Worm (Caenorhabditis elegans) whole organism, late embryonic: Measurements from ENCODE around the gene F55D10.4.

Experiments
- C08G9.2 ChIP-seq: sonication (generic microtip); optimal IDR thresholded peaks from 2 replicates; lab custom pipeline; 2016; ENCODE audit warnings: mild to moderate bottlenecking, missing genetic modification characterization, moderate library complexity, missing compliant biosample characterization
- C38D4.7 ChIP-seq: fragments of 200-800 bp; sonication (Bioruptor generic); optimal IDR thresholded peaks from 2 replicates; lab custom pipeline; 2018; ENCODE audit warnings: mild to moderate bottlenecking, missing genetic modification characterization, moderate library complexity, missing compliant biosample characterization
- F13H6.1 ChIP-seq: sonication (generic microtip); optimal IDR thresholded peaks from 2 replicates; lab custom pipeline; 2016; ENCODE audit warnings: missing genetic modification characterization, missing compliant biosample characterization
- K09A11.1 ChIP-seq: sonication (generic microtip); optimal IDR thresholded peaks from 2 replicates; lab custom pipeline; 2017; ENCODE audit warnings: antibody characterized with exemption, mild to moderate bottlenecking, missing genetic modification characterization, missing compliant biosample characterization; ENCODE audit not compliant: insufficient read depth
- Y22D7AL.16 ChIP-seq: sonication (generic microtip); optimal IDR thresholded peaks from 2 replicates; lab custom pipeline; 2016; ENCODE audit warnings: missing genetic modification characterization, missing compliant biosample characterization
- ama-1 ChIP-seq: fragments of 150-350 bp; optimal IDR thresholded peaks from 2 replicates; lab custom pipeline; 2014
- ceh-14 ChIP-seq: sonication (generic microtip); optimal IDR thresholded peaks from 2 replicates; lab custom pipeline; 2016; ENCODE audit warnings: missing genotype, missing genetic modification characterization, missing compliant biosample characterization
- ceh-18 ChIP-seq: sonication (generic microtip); optimal IDR thresholded peaks from 2 replicates; lab custom pipeline; 2016; ENCODE audit warnings: missing genetic modification characterization, missing compliant biosample characterization
- ceh-19 ChIP-seq: fragments of 200-800 bp; sonication (Bioruptor generic); optimal IDR thresholded peaks from 2 replicates; lab custom pipeline; 2018; ENCODE audit warnings: mild to moderate bottlenecking, missing genetic modification characterization, missing compliant biosample characterization
- ceh-22 ChIP-seq: sonication (generic microtip); optimal IDR thresholded peaks from 2 replicates; lab custom pipeline; 2017; ENCODE audit warnings: missing biosample characterization, missing genetic modification characterization
- ceh-31 ChIP-seq: sonication (generic microtip); optimal IDR thresholded peaks from 2 replicates; lab custom pipeline; 2016; ENCODE audit warnings: missing genetic modification characterization, missing compliant biosample characterization
- ceh-34 ChIP-seq: sonication (generic microtip); optimal IDR thresholded peaks from 2 replicates; lab custom pipeline; 2016; ENCODE audit warnings: mild to moderate bottlenecking, missing genetic modification characterization, missing compliant biosample characterization
- ceh-48 ChIP-seq: sonication (generic microtip); optimal IDR thresholded peaks from 2 replicates; lab custom pipeline; 2016; ENCODE audit warnings: missing genetic modification characterization, inconsistent platforms, missing compliant biosample characterization
- ceh-9 ChIP-seq: sonication (generic microtip); optimal IDR thresholded peaks from 2 replicates; lab custom pipeline; 2016; ENCODE audit warnings: mild to moderate bottlenecking, missing genetic modification characterization, inconsistent platforms, missing compliant biosample characterization
- che-1 ChIP-seq: sonication (generic microtip); optimal IDR thresholded peaks from 2 replicates; lab custom pipeline; 2016; ENCODE audit warnings: mild to moderate bottlenecking, missing genetic modification characterization, missing compliant biosample characterization
- dmd-4 ChIP-seq: sonication (generic microtip); optimal IDR thresholded peaks from 2 replicates; lab custom pipeline; 2016; ENCODE audit warnings: borderline replicate concordance, missing genetic modification characterization, missing compliant biosample characterization
- elt-2 ChIP-seq: sonication (generic microtip); optimal IDR thresholded peaks from 2 replicates; lab custom pipeline; 2016; ENCODE audit warnings: missing genetic modification reagents, missing genetic modification characterization, missing compliant biosample characterization
- elt-4 ChIP-seq: sonication (generic microtip); optimal IDR thresholded peaks from 2 replicates; lab custom pipeline; 2016; ENCODE audit warnings: missing genetic modification characterization, missing compliant biosample characterization
- ets-4 ChIP-seq: sonication (generic microtip); optimal IDR thresholded peaks from 2 replicates; lab custom pipeline; 2016; ENCODE audit warnings: missing genetic modification characterization, missing compliant biosample characterization
- eyg-1 ChIP-seq: sonication (generic microtip); optimal IDR thresholded peaks from 2 replicates; lab custom pipeline; 2016; ENCODE audit warnings: missing genotype, missing genetic modification characterization, missing compliant biosample characterization
- hlh-13 ChIP-seq: fragments of 200-800 bp; sonication (Bioruptor generic); optimal IDR thresholded peaks from 2 replicates; lab custom pipeline; 2018; ENCODE audit warnings: mild to moderate bottlenecking, missing genetic modification characterization, missing compliant biosample characterization
- hlh-15 ChIP-seq: sonication (generic microtip); optimal IDR thresholded peaks from 2 replicates; lab custom pipeline; 2016; ENCODE audit warnings: missing genetic modification characterization, missing compliant biosample characterization
- hlh-6 ChIP-seq: sonication (generic microtip); optimal IDR thresholded peaks from 2 replicates; lab custom pipeline; 2016; ENCODE audit warnings: missing genotype, missing genetic modification characterization, missing compliant biosample characterization
- hlh-8 ChIP-seq: sonication (generic microtip); optimal IDR thresholded peaks from 2 replicates; lab custom pipeline; 2016; ENCODE audit warnings: missing genotype, missing genetic modification characterization, missing compliant biosample characterization
- lim-6 ChIP-seq: sonication (generic microtip); optimal IDR thresholded peaks from 2 replicates; lab custom pipeline; 2016; ENCODE audit warnings: missing genetic modification characterization, missing compliant biosample characterization
- lin-11 ChIP-seq: fragments of 200-800 bp; sonication (Bioruptor generic); optimal IDR thresholded peaks from 2 replicates; lab custom pipeline; 2018; ENCODE audit warnings: mild to moderate bottlenecking, missing genetic modification characterization, missing compliant biosample characterization
- mec-3 ChIP-seq: sonication (generic microtip); optimal IDR thresholded peaks from 2 replicates; lab custom pipeline; 2016; ENCODE audit warnings: borderline replicate concordance, missing genetic modification characterization, missing compliant biosample characterization
- nhr-232 ChIP-seq: sonication (generic microtip); optimal IDR thresholded peaks from 2 replicates; lab custom pipeline; 2016; ENCODE audit warnings: missing genetic modification characterization, missing compliant biosample characterization
- pax-1 ChIP-seq: fragments of 150-350 bp; optimal IDR thresholded peaks from 2 replicates; lab custom pipeline; 2014; ENCODE audit warnings: missing biosample characterization, missing genetic modification characterization
- pha-4 ChIP-seq: fragments of 150-350 bp; optimal IDR thresholded peaks from 2 replicates; lab custom pipeline; 2018; ENCODE audit warnings: missing biosample characterization, missing genetic modification reagents, missing genetic modification characterization
- pqm-1 ChIP-seq: sonication (generic microtip); optimal IDR thresholded peaks from 2 replicates; lab custom pipeline; 2016; ENCODE audit warnings: missing genetic modification characterization, missing compliant biosample characterization
- pros-1 ChIP-seq: fragments of 150-350 bp; optimal IDR thresholded peaks from 2 replicates; lab custom pipeline; 2014; ENCODE audit warnings: missing biosample characterization, missing genetic modification reagents, missing genetic modification characterization
- ref-2 ChIP-seq: sonication (generic microtip); optimal IDR thresholded peaks from 2 replicates; lab custom pipeline; 2016; ENCODE audit warnings: missing genetic modification characterization, missing compliant biosample characterization
- sox-2 ChIP-seq: fragments of 200-800 bp; sonication (Bioruptor generic); IDR thresholded peaks from 2 replicates; pipeline ENCODE4 v1.3.6; 2022; ENCODE audit warnings: missing genetic modification reagents, missing genetic modification characterization, missing compliant biosample characterization
- syd-9 ChIP-seq: sonication (generic microtip); optimal IDR thresholded peaks from 2 replicates; lab custom pipeline; 2016; ENCODE audit warnings: mild to moderate bottlenecking, missing genetic modification characterization, moderate library complexity, missing compliant biosample characterization
- tbx-7 ChIP-seq: sonication (generic microtip); optimal IDR thresholded peaks from 2 replicates; lab custom pipeline; 2016; ENCODE audit warnings: missing genotype, missing genetic modification characterization, missing compliant biosample characterization
- unc-42 ChIP-seq: sonication (generic microtip); optimal IDR thresholded peaks from 2 replicates; lab custom pipeline; 2016; ENCODE audit warnings: missing genotype, missing genetic modification characterization, missing compliant biosample characterization
- unc-86 ChIP-seq: sonication (generic microtip); optimal IDR thresholded peaks from 2 replicates; lab custom pipeline; 2016; ENCODE audit warnings: missing genetic modification characterization, missing compliant biosample characterization
- zip-5 ChIP-seq: sonication (generic microtip); optimal IDR thresholded peaks from 2 replicates; lab custom pipeline; 2016; ENCODE audit warnings: missing genetic modification characterization, missing compliant biosample characterization

The F55D10.4 gene

ce11 chrX:4720603-4721529 is at the start of gene F55D10.4:
Gene F55D10.4, minus strand, starts transcription at chrX:4720653.
- TF ChIP-seq unc-42 (tag; lab: Kevin White, UChicago) (peak; percentile 80), ceh-31 (tag; lab: Kevin White, UChicago) (peak; percentile 45), Y22D7AL.16 (tag; lab: Kevin White, UChicago) (no peak), ceh-14 (peak; percentile 13), ceh-22 (tag; lab: Kevin White, UChicago) (no peak), ceh-48 (tag; lab: Kevin White, UChicago) (peak; percentile 2), hlh-8 (tag; lab: Kevin White, UChicago) (no peak)

- TF ChIP-seq ceh-19 (no peak), lim-6 (tag; lab: Kevin White, UChicago) (no peak), hlh-6 (tag; lab: Kevin White, UChicago) (no peak), che-1 (tag; lab: Kevin White, UChicago) (no peak), pha-4 (no peak), ceh-18 (no peak), lin-11 (tag; lab: Kevin White, UChicago) (no peak), elt-4 (tag; lab: Kevin White, UChicago) (no peak), ceh-34 (tag; lab: Kevin White, UChicago) (no peak), pqm-1 (tag; lab: Kevin White, UChicago) (no peak), eyg-1 (tag; lab: Kevin White, UChicago) (no peak)
Observed at ce11 chrX:4769885-4770284, 49.4 kb upstream of the F55D10.4 start, which contains the start of gene npr-1. Gene npr-1, minus strand, starts transcription at chrX:4769985.

ce11 chrX:4761540-4761939 is 41.1 kb upstream of the F55D10.4 start, which contains the start of gene mls-2:
Gene mls-2, minus strand, starts transcription at chrX:4761640.
- TF ChIP-seq ama-1 (lab: Kevin White, UChicago): no peak
- no peak for TF ChIP-seq mec-3
- no peak for TF ChIP-seq K09A11.1 (tag; lab: Kevin White, UChicago)
- no peak for TF ChIP-seq ceh-19
- TF ChIP-seq C08G9.2 (tag; lab: Kevin White, UChicago): no peak
- TF ChIP-seq ceh-9 (tag; lab: Kevin White, UChicago): no peak
- no peak for TF ChIP-seq hlh-13 (GFP tag; lab: Kevin White, UChicago)
- no peak for TF ChIP-seq ceh-48 (tag; lab: Kevin White, UChicago)
- TF ChIP-seq dmd-4 (tag; lab: Kevin White, UChicago): no peak
- no peak for TF ChIP-seq ets-4
- no peak for TF ChIP-seq ceh-34 (tag; lab: Kevin White, UChicago)

ce11 chrX:4759718-4760117 is 39.3 kb upstream of the F55D10.4 start:
- TF ChIP-seq ceh-22 (tag; lab: Kevin White, UChicago) (no peak), ceh-31 (tag; lab: Kevin White, UChicago) (peak; percentile 48), ref-2 (peak; percentile 15)

DNA sequence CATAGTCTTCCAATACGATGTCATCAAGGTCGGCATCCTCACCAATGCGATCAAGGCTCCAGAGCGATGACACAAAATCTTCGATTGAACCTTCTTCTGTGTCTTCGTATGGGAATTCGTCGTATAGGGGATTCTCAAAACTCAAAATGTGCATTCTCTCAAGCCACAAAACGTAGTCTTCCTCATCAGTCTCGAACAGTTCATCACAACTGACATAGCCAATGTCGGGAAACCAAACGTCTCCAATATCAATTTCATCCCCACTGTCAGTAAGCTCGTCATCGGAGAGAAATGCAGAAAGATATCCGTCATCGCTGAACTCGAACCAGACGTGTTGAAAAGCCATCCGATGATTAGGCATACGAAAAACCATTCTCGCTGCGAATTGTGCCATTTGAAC is 34.3 kb upstream of the F55D10.4 start, which contains the start of gene C39E6.2:
C39E6.2 (minus strand) TSS at position 394 of the 400 bp plus-strand sequence.
- no peak for TF ChIP-seq eyg-1 (tag; lab: Kevin White, UChicago)
- TF ChIP-seq sox-2 (GFP tag; lab: Robert Waterston, UW): no peak
- no peak for TF ChIP-seq pros-1 (tag; lab: Kevin White, UChicago)
- no peak for TF ChIP-seq ceh-9 (tag; lab: Kevin White, UChicago)
- TF ChIP-seq K09A11.1 (tag; lab: Kevin White, UChicago): no peak
- TF ChIP-seq dmd-4 (tag; lab: Kevin White, UChicago): no peak
- TF ChIP-seq zip-5 (tag; lab: Kevin White, UChicago): no peak
- TF ChIP-seq F13H6.1: no peak
- no peak for TF ChIP-seq che-1 (tag; lab: Kevin White, UChicago)
- no peak for TF ChIP-seq pax-1 (tag; lab: Kevin White, UChicago)
- no peak for TF ChIP-seq unc-86 (tag; lab: Kevin White, UChicago)
- TF ChIP-seq syd-9: no peak
- no peak for TF ChIP-seq C38D4.7 (GFP tag; lab: Kevin White, UChicago)
- TF ChIP-seq ceh-18: no peak
- no peak for TF ChIP-seq elt-2 (tag; lab: Kevin White, UChicago)
- TF ChIP-seq tbx-7 (tag; lab: Kevin White, UChicago): no peak
- TF ChIP-seq nhr-232 (tag; lab: Kevin White, UChicago): no peak
- no peak for TF ChIP-seq hlh-15 (tag; lab: Kevin White, UChicago)
